Worm (Caenorhabditis elegans) whole organism, L3 larva: ENCODE data around the gene C04H4.1.
A peak's percentile ranks its signal among the peaks of the same experiment; 100 is the strongest.

Experiments
- R02D3.7 ChIP-seq: fragments of 150-350 bp; optimal IDR thresholded peaks from 2 replicates; lab custom pipeline; 2014; ENCODE audit warnings: missing biosample characterization, missing genetic modification characterization
- egl-27 ChIP-seq: sonication (generic microtip); optimal IDR thresholded peaks from 4 replicates; lab custom pipeline; 2017; ENCODE audit warnings: missing biosample characterization, missing genetic modification reagents, missing genetic modification characterization
- elt-3 ChIP-seq, 3 experiments: fragments of 150-350 bp in 1 of 3; sonication (generic microtip) in 2 of 3; optimal IDR thresholded peaks; 2 replicates in 2 of 3; 4 replicates in 1 of 3; lab custom pipeline; 2014 to 2017; ENCODE audit warnings: missing biosample characterization in 3 of 3, missing genetic modification characterization in 3 of 3
- eor-1 ChIP-seq, 2 experiments: fragments of 150-350 bp; optimal IDR thresholded peaks; 2 replicates each; lab custom pipeline; 2014 to 2018; ENCODE audit warnings: missing biosample characterization in 2 of 2, missing genetic modification characterization in 2 of 2
- fkh-10 ChIP-seq: sonication (generic microtip); optimal IDR thresholded peaks from 2 replicates; lab custom pipeline; 2017; ENCODE audit warnings: missing biosample characterization, missing genetic modification reagents, missing genetic modification characterization
- nfya-1 ChIP-seq: sonication (generic microtip); optimal IDR thresholded peaks from 2 replicates; lab custom pipeline; 2017; ENCODE audit warnings: missing genetic modification characterization, mild to moderate bottlenecking, missing compliant biosample characterization, antibody characterized with exemption, moderate library complexity; ENCODE audit not compliant: insufficient read depth
- nhr-28 ChIP-seq: fragments of 150-350 bp; optimal IDR thresholded peaks from 2 replicates; lab custom pipeline; 2014; ENCODE audit warnings: missing biosample characterization, missing genetic modification characterization
- nhr-76 ChIP-seq: fragments of 150-350 bp; sonication (generic microtip); optimal IDR thresholded peaks from 5 replicates; lab custom pipeline; 2014; ENCODE audit warnings: missing biosample characterization, missing genetic modification characterization
- nhr-77 ChIP-seq: fragments of 150-350 bp; optimal IDR thresholded peaks from 2 replicates; lab custom pipeline; 2014; ENCODE audit warnings: missing biosample characterization, missing genetic modification characterization
- snpc-4 ChIP-seq: fragments of 150-350 bp; optimal IDR thresholded peaks from 2 replicates; lab custom pipeline; 2014; ENCODE audit warnings: missing biosample characterization, missing genetic modification characterization
- tbx-2 ChIP-seq: sonication (generic microtip); optimal IDR thresholded peaks from 2 replicates; lab custom pipeline; 2016; ENCODE audit warnings: mild to moderate bottlenecking, missing genetic modification characterization, missing compliant biosample characterization
- unc-62 ChIP-seq: fragments of 150-350 bp; sonication (generic microtip); optimal IDR thresholded peaks from 4 replicates; lab custom pipeline; 2014; ENCODE audit warnings: missing biosample characterization, missing genetic modification reagents, missing genetic modification characterization

ce11 chrII:7974189-7974823, 15.7 kb downstream of the C04H4.1 start:
- TF ChIP-seq nfya-1 (tag; lab: Kevin White, UChicago) (no peak), R02D3.7 (tag; lab: Kevin White, UChicago) (no peak), nhr-77 (tag; lab: Kevin White, UChicago) (no peak), nhr-28 (tag; lab: Kevin White, UChicago) (no peak), elt-3 (tag; optimal IDR thresholded peaks at IDR 0.05; lab: Kevin White, UChicago) (no peak), unc-62 (no peak), egl-27 (tag; lab: Kevin White, UChicago) (no peak), nhr-76 (tag; lab: Kevin White, UChicago) (no peak), fkh-10 (GFP tag; lab: Kevin White, UChicago) (no peak), eor-1 (tag; optimal IDR thresholded peaks at IDR 0.05; lab: Kevin White, UChicago) (no peak), tbx-2 (peak; percentile 6), snpc-4 (tag; lab: Kevin White, UChicago) (no peak)
